Fruit fly (Drosophila melanogaster) whole organism, pupa: ENCODE measurements around the gene Gr66a.

Experiments used
- CG10348 ChIP-seq: fragments of 200-800 bp; sonication (Bioruptor generic); IDR thresholded peaks from 2 replicates; pipeline ENCODE4 v1.3.6; 2022; ENCODE audit warnings: missing biosample characterization, missing genetic modification characterization
- CG12605 ChIP-seq: fragments of 200-800 bp; sonication (Bioruptor generic); IDR thresholded peaks from 2 replicates; pipeline ENCODE4 v1.3.6; 2022; ENCODE audit warnings: missing biosample characterization, missing genetic modification characterization
- CG13204 ChIP-seq: fragments of 200-800 bp; sonication (Bioruptor generic); optimal IDR thresholded peaks from 2 replicates; lab custom pipeline; 2018; ENCODE audit warnings: missing biosample characterization, mild to moderate bottlenecking, missing genetic modification characterization, moderate library complexity
- CG14655 ChIP-seq: fragments of 200-800 bp; sonication (Bioruptor generic); optimal IDR thresholded peaks from 3 replicates; lab custom pipeline; 2017; ENCODE audit warnings: mild to moderate bottlenecking, missing biosample characterization, missing genetic modification reagents, missing genetic modification characterization
- CG15710 ChIP-seq: fragments of 200-800 bp; sonication (Bioruptor generic); optimal IDR thresholded peaks from 2 replicates; lab custom pipeline; 2018; ENCODE audit warnings: missing biosample characterization, mild to moderate bottlenecking, missing genetic modification characterization, moderate library complexity
- CG17806 ChIP-seq: fragments of 200-800 bp; sonication (Bioruptor generic); optimal IDR thresholded peaks from 2 replicates; lab custom pipeline; 2018; ENCODE audit warnings: missing biosample characterization, mild to moderate bottlenecking, missing genetic modification characterization, moderate library complexity
- CG32121 ChIP-seq: fragments of 200-800 bp; sonication (Bioruptor generic); IDR thresholded peaks from 2 replicates; pipeline ENCODE4 v1.3.6; 2022; ENCODE audit warnings: missing biosample characterization, missing genetic modification characterization
- CG34367 ChIP-seq: fragments of 200-800 bp; sonication (Bioruptor generic); optimal IDR thresholded peaks from 2 replicates; lab custom pipeline; 2018; ENCODE audit warnings: missing biosample characterization, mild to moderate bottlenecking, missing genetic modification characterization
- CG4496 ChIP-seq: fragments of 200-800 bp; sonication (Bioruptor generic); IDR thresholded peaks from 3 replicates; pipeline ENCODE4 v1.3.6; 2022; ENCODE audit warnings: missing biosample characterization, missing genetic modification characterization
- CG8159 ChIP-seq: fragments of 200-800 bp; sonication (Bioruptor generic); optimal IDR thresholded peaks from 3 replicates; lab custom pipeline; 2018; ENCODE audit warnings: missing biosample characterization, mild to moderate bottlenecking, missing genetic modification characterization, moderate library complexity
- CG8301 ChIP-seq: fragments of 200-800 bp; sonication (Bioruptor generic); optimal IDR thresholded peaks from 2 replicates; lab custom pipeline; 2018; ENCODE audit warnings: missing biosample characterization, mild to moderate bottlenecking, missing genetic modification characterization
- CG9948 ChIP-seq: fragments of 200-800 bp; sonication (Bioruptor generic); optimal IDR thresholded peaks from 2 replicates; lab custom pipeline; 2018; ENCODE audit warnings: missing biosample characterization, mild to moderate bottlenecking, missing genetic modification characterization, moderate library complexity
- D1 ChIP-seq: fragments of 200-800 bp; sonication (Bioruptor generic); optimal IDR thresholded peaks from 2 replicates; lab custom pipeline; 2018; ENCODE audit warnings: missing biosample characterization, mild to moderate bottlenecking, missing genetic modification characterization, moderate library complexity
- EcR ChIP-seq: fragments of 200-800 bp; sonication (Bioruptor generic); optimal IDR thresholded peaks from 3 replicates; lab custom pipeline; 2019; ENCODE audit warnings: missing biosample characterization, missing genetic modification characterization, mild to moderate bottlenecking, moderate library complexity, missing genetic modification reagents
- Ets98B ChIP-seq: fragments of 200-800 bp; sonication (Bioruptor generic); IDR thresholded peaks from 2 replicates; pipeline ENCODE4 v1.3.6; 2022; ENCODE audit warnings: missing biosample characterization, missing genetic modification characterization
- Pif1A ChIP-seq: fragments of 200-800 bp; sonication (Bioruptor generic); optimal IDR thresholded peaks from 3 replicates; lab custom pipeline; 2016; ENCODE audit warnings: missing biosample characterization, missing genetic modification characterization
- Pif1B ChIP-seq: fragments of 200-800 bp; sonication (Bioruptor generic); optimal IDR thresholded peaks from 3 replicates; lab custom pipeline; 2016; ENCODE audit warnings: missing biosample characterization, missing genetic modification characterization
- Snoo ChIP-seq: fragments of 200-800 bp; sonication (Bioruptor generic); optimal IDR thresholded peaks from 3 replicates; lab custom pipeline; 2017; ENCODE audit warnings: missing biosample characterization, mild to moderate bottlenecking, missing genetic modification characterization, inconsistent platforms
- fd96Ca ChIP-seq: fragments of 200-800 bp; sonication (Bioruptor generic); IDR thresholded peaks from 3 replicates; pipeline ENCODE4 v1.3.6; 2022; ENCODE audit warnings: missing biosample characterization, missing genetic modification characterization
- gl ChIP-seq: fragments of 200-800 bp; sonication (Bioruptor generic); optimal IDR thresholded peaks from 2 replicates; lab custom pipeline; 2018; ENCODE audit warnings: missing biosample characterization, mild to moderate bottlenecking, missing genetic modification characterization
- rn ChIP-seq: fragments of 200-800 bp; sonication (Bioruptor generic); IDR thresholded peaks from 2 replicates; pipeline ENCODE4 v1.3.6; 2022; ENCODE audit warnings: missing biosample characterization, missing genetic modification characterization

Gene Gr66a

DNA sequence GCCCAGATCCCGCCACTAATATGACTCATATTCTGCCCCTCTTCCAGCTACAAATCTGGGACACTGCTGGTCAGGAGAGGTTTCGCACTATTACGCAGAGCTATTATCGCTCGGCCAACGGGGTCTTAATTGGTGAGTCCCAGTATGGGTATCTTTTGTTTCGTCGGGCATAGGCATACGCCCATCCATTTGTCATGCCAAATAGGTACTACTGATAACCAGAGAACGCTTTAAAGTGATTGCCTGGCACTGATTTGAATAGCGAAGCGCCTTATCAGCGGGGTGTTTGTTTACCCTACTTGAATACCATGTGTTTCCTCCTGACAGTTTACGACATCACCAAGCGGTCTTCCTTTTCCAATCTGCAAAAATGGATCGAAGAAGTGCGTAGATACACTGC, 9.3 kb downstream of the Gr66a start:
- no peak for TF ChIP-seq gl
- TF ChIP-seq CG12605 (GFP tag; lab: Robert Waterston, UW) = no peak
- TF ChIP-seq CG9948 (tag; lab: Kevin White, UChicago) = no peak
- no peak for TF ChIP-seq CG32121 (GFP tag; lab: Robert Waterston, UW)
- TF ChIP-seq Snoo = no peak
- TF ChIP-seq D1 (tag; lab: Kevin White, UChicago) = no peak

dm6 chr3L:8296941-8297340, 9.8 kb downstream of the Gr66a start, which contains the start of gene Rab19:
Gene Rab19 (plus strand): TSS chr3L:8297018.
- TF ChIP-seq EcR = peak; percentile 46
- no peak for TF ChIP-seq gl

dm6 chr3L:8295227-8295626, 11.6 kb downstream of the Gr66a start, which contains the start of gene CG7201:
Gene CG7201 (minus strand): TSS chr3L:8295327.
- TF ChIP-seq CG32121 (GFP tag; lab: Robert Waterston, UW) (no peak), CG9948 (tag; lab: Kevin White, UChicago) (no peak), Pif1A (no peak), CG12605 (GFP tag; lab: Robert Waterston, UW) (no peak), rn (peak; percentile 4; the same call in 1 of the 2 replicates), CG34367 (no peak), CG4496 (GFP tag; lab: Robert Waterston, UW) (0 out of 3 replicates have a peak, but pooled peaks have one; percentile 16), CG14655 (GFP tag; lab: Kevin White, UChicago) (no peak), CG8301 (tag; lab: Kevin White, UChicago) (no peak)

- TF ChIP-seq Pif1A = peak; percentile 12
- no peak for TF ChIP-seq CG32121 (GFP tag; lab: Robert Waterston, UW)
- TF ChIP-seq CG4496 (GFP tag; lab: Robert Waterston, UW) = 0 out of 3 replicates have a peak, but pooled peaks have one; percentile 9
- TF ChIP-seq Snoo = peak; percentile 35
- no peak for TF ChIP-seq CG13204 (GFP tag; lab: Kevin White, UChicago)
- no peak for TF ChIP-seq CG12605 (GFP tag; lab: Robert Waterston, UW)
- no peak for TF ChIP-seq rn
- TF ChIP-seq CG8301 (tag; lab: Kevin White, UChicago) = no peak
- peak; percentile 9 for TF ChIP-seq CG34367
- TF ChIP-seq Ets98B (GFP tag; lab: Robert Waterston, UW) = no peak
- TF ChIP-seq fd96Ca = no peak
- TF ChIP-seq EcR = peak; percentile 69
- TF ChIP-seq CG14655 (GFP tag; lab: Kevin White, UChicago) = no peak
- TF ChIP-seq D1 (tag; lab: Kevin White, UChicago) = peak; percentile 12
- no peak for TF ChIP-seq CG8159 (tag; lab: Kevin White, UChicago)
- TF ChIP-seq CG15710 (tag; lab: Kevin White, UChicago) = peak; percentile 4
- no peak for TF ChIP-seq CG9948 (tag; lab: Kevin White, UChicago)
- TF ChIP-seq CG10348 (GFP tag; lab: Robert Waterston, UW) = no peak
- no peak for TF ChIP-seq gl
- TF ChIP-seq CG17806 (tag; lab: Kevin White, UChicago) = no peak
- peak; percentile 13 for TF ChIP-seq Pif1B (GFP tag; lab: Kevin White, UChicago)
These were observed 17.2 kb downstream of the Gr66a start, which contains the start of gene cert for dm6 chr3L:8289336-8290258. Gene cert (minus strand): TSS chr3L:8289870.

DNA sequence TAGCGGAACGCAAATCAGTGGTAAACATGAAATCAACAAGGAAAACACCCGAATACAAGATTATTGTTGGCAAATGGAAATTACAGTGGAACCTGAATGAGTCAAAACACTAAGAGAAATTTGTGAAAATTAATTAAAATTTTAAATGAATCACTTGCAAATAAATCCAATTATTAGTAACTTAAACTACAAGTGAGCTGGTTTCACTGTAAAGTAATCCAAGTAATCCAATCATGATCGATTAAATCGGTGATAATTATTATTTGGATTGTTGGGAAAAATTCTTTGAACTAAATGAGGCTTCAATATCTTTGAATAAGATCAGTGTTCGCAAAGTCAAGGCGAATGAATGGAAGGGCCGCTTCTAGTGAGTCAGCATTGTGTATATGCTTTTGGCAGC, 18.4 kb downstream of the Gr66a start:
- TF ChIP-seq Pif1B (GFP tag; lab: Kevin White, UChicago) (no peak), D1 (tag; lab: Kevin White, UChicago) (no peak), CG13204 (GFP tag; lab: Kevin White, UChicago) (no peak), fd96Ca (no peak), CG9948 (tag; lab: Kevin White, UChicago) (no peak), CG10348 (GFP tag; lab: Robert Waterston, UW) (no peak), EcR (no peak)
- TF ChIP-seq, all 21 proteins: peak for 0

DNA sequence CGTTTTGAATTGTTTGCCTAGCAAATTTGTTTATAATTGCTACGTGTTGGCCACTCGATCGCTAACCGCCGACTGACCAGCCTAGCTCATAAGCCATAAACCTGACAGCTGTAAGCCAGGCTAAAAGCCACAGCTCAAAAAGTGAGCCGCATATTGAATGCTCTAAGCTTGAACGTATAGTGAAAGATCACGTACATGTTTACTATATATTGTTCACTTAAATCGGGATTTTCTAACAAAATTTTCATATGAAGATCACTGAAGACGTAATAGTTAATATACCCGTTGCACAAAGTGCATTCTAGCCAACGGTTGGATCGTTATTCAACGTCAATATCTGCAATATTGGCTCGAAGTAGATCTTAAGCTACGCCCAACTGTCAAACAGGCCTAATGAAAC, 20.4 kb downstream of the Gr66a start:
- TF ChIP-seq CG13204 (GFP tag; lab: Kevin White, UChicago) = no peak
- peak; percentile 54 for TF ChIP-seq Ets98B (GFP tag; lab: Robert Waterston, UW)
- TF ChIP-seq rn = no peak
- TF ChIP-seq fd96Ca = peak; percentile 67; the same call in 1 of the 3 replicates
- TF ChIP-seq Pif1B (GFP tag; lab: Kevin White, UChicago) = no peak
- TF ChIP-seq Snoo = no peak
- TF ChIP-seq CG14655 (GFP tag; lab: Kevin White, UChicago) = no peak
- TF ChIP-seq CG12605 (GFP tag; lab: Robert Waterston, UW) = no peak; the same call in 1 of the 2 replicates
- TF ChIP-seq CG17806 (tag; lab: Kevin White, UChicago) = no peak
- no peak for TF ChIP-seq D1 (tag; lab: Kevin White, UChicago)
- TF ChIP-seq CG8159 (tag; lab: Kevin White, UChicago) = no peak
- TF ChIP-seq CG34367 = no peak
- TF ChIP-seq CG10348 (GFP tag; lab: Robert Waterston, UW) = no peak
- no peak for TF ChIP-seq CG32121 (GFP tag; lab: Robert Waterston, UW)
- peak; percentile 8 for TF ChIP-seq CG8301 (tag; lab: Kevin White, UChicago)
- TF ChIP-seq CG15710 (tag; lab: Kevin White, UChicago) = no peak
- no peak for TF ChIP-seq Pif1A
- peak; percentile 57; the same call in 1 of the 3 replicates for TF ChIP-seq CG4496 (GFP tag; lab: Robert Waterston, UW)
- TF ChIP-seq EcR = no peak
- TF ChIP-seq CG9948 (tag; lab: Kevin White, UChicago) = no peak
- no peak for TF ChIP-seq gl
- TF ChIP-seq, all 21 proteins: peak for 4
